Worm (Caenorhabditis elegans) whole organism, young adult: Measurements from ENCODE around the gene taf-11.3.

ENCODE experiments used
- B0019.2 ChIP-seq: fragments of 200-800 bp; sonication (Bioruptor generic); conservative IDR thresholded peaks from 2 replicates; pipeline ENCODE4 v1.3.6; 2022; ENCODE audit warnings: missing genetic modification reagents, missing genetic modification characterization, missing compliant biosample characterization
- B0035.1 ChIP-seq: sonication (generic microtip); optimal IDR thresholded peaks from 2 replicates; lab custom pipeline; 2016; ENCODE audit warnings: missing genetic modification characterization, mild to moderate bottlenecking, missing compliant biosample characterization, missing genotype, missing genetic modification reagents
- B0261.1 ChIP-seq: sonication (generic microtip); optimal IDR thresholded peaks from 2 replicates; lab custom pipeline; 2016; ENCODE audit warnings: mild to moderate bottlenecking, missing genetic modification characterization, moderate library complexity, missing compliant biosample characterization
- B0336.3 ChIP-seq: fragments of 200-800 bp; sonication (Bioruptor generic); IDR thresholded peaks from 2 replicates; pipeline ENCODE4 v1.3.6; 2022; ENCODE audit warnings: missing genetic modification characterization, missing compliant biosample characterization
- C06A6.2 ChIP-seq: fragments of 200-800 bp; sonication (Bioruptor generic); conservative IDR thresholded peaks from 2 replicates; pipeline ENCODE4 v1.3.6; 2022; ENCODE audit warnings: missing genetic modification characterization, missing compliant biosample characterization
- C17E4.6 ChIP-seq: fragments of 200-800 bp; sonication (Bioruptor generic); IDR thresholded peaks from 2 replicates; pipeline ENCODE4 v1.3.6; 2022; ENCODE audit warnings: missing genetic modification reagents, missing genetic modification characterization, missing compliant biosample characterization
- F33H1.4 ChIP-seq: fragments of 200-800 bp; sonication (Bioruptor generic); IDR thresholded peaks from 2 replicates; pipeline ENCODE4 v1.3.6; 2022; ENCODE audit warnings: missing genetic modification reagents, missing genetic modification characterization, missing compliant biosample characterization
- F39B2.1 ChIP-seq: fragments of 200-800 bp; sonication (Bioruptor generic); IDR thresholded peaks from 2 replicates; pipeline ENCODE4 v1.3.6; 2022; ENCODE audit warnings: missing genetic modification reagents, missing genetic modification characterization, missing compliant biosample characterization
- F49E8.2 ChIP-seq: sonication (generic microtip); optimal IDR thresholded peaks from 3 replicates; lab custom pipeline; 2017; ENCODE audit warnings: missing genetic modification characterization, mild to moderate bottlenecking, missing compliant biosample characterization, antibody characterized with exemption, moderate library complexity; ENCODE audit not compliant: insufficient read depth
- F55B11.4 ChIP-seq: sonication (generic microtip); optimal IDR thresholded peaks from 2 replicates; lab custom pipeline; 2016; ENCODE audit warnings: missing compliant biosample characterization, missing genetic modification characterization, borderline replicate concordance; ENCODE audit not compliant: insufficient read depth
- F57A8.1 ChIP-seq: fragments of 200-800 bp; sonication (Bioruptor generic); optimal IDR thresholded peaks from 2 replicates; lab custom pipeline; 2018; ENCODE audit warnings: mild to moderate bottlenecking, missing genetic modification characterization, moderate library complexity, missing compliant biosample characterization
- F57C9.4 ChIP-seq: sonication (generic microtip); optimal IDR thresholded peaks from 2 replicates; lab custom pipeline; 2017; ENCODE audit warnings: mild to moderate bottlenecking, missing genetic modification characterization, missing compliant biosample characterization
- Y79H2A.3 ChIP-seq: fragments of 200-800 bp; sonication (Bioruptor generic); conservative IDR thresholded peaks from 2 replicates; pipeline ENCODE4 v1.3.6; 2022; ENCODE audit warnings: missing genetic modification reagents, missing genetic modification characterization, missing compliant biosample characterization
- Y95B8A.8 ChIP-seq: fragments of 200-800 bp; sonication (Bioruptor generic); IDR thresholded peaks from 2 replicates; pipeline ENCODE4 v1.3.6; 2022; ENCODE audit warnings: missing genetic modification reagents, missing genetic modification characterization, missing compliant biosample characterization
- ZK185.1 ChIP-seq: sonication (generic microtip); optimal IDR thresholded peaks from 2 replicates; lab custom pipeline; 2016; ENCODE audit warnings: mild to moderate bottlenecking, missing genetic modification characterization, missing compliant biosample characterization; ENCODE audit not compliant: poor library complexity, severe bottlenecking
- ama-1 ChIP-seq, 3 experiments: fragments of 150-350 bp in 1 of 3; sonication (generic microtip) in 2 of 3; optimal IDR thresholded peaks; 2 replicates each; lab custom pipeline; 2014 to 2018; ENCODE audit warnings: missing biosample characterization in 2 of 3, missing genetic modification characterization in 2 of 3, missing genetic modification reagents in 2 of 3
- attf-5 ChIP-seq: fragments of 200-800 bp; sonication (Bioruptor generic); optimal IDR thresholded peaks from 2 replicates; lab custom pipeline; 2018; ENCODE audit warnings: mild to moderate bottlenecking, missing genetic modification characterization, missing compliant biosample characterization
- ceh-40 ChIP-seq: fragments of 200-800 bp; sonication (Bioruptor generic); IDR thresholded peaks from 2 replicates; pipeline ENCODE4 v1.3.6; 2022; ENCODE audit warnings: missing genetic modification characterization, missing compliant biosample characterization
- ceh-58 ChIP-seq: fragments of 200-800 bp; sonication (Bioruptor generic); IDR thresholded peaks from 2 replicates; pipeline ENCODE4 v1.3.6; 2022; ENCODE audit warnings: missing genetic modification characterization, missing compliant biosample characterization
- ceh-79 ChIP-seq: sonication (generic microtip); optimal IDR thresholded peaks from 2 replicates; lab custom pipeline; 2017; ENCODE audit warnings: mild to moderate bottlenecking, missing genetic modification characterization, missing compliant biosample characterization
- dpl-1 ChIP-seq: fragments of 150-350 bp; optimal IDR thresholded peaks from 2 replicates; lab custom pipeline; 2014; ENCODE audit warnings: missing biosample characterization, missing genetic modification reagents, missing genetic modification characterization
- fkh-3 ChIP-seq: sonication (generic microtip); optimal IDR thresholded peaks from 2 replicates; lab custom pipeline; 2016; ENCODE audit warnings: mild to moderate bottlenecking, missing genetic modification characterization, missing compliant biosample characterization
- hlh-12 ChIP-seq: sonication (generic microtip); optimal IDR thresholded peaks from 2 replicates; lab custom pipeline; 2016; ENCODE audit warnings: missing genetic modification characterization, missing compliant biosample characterization
- lin-26 ChIP-seq: fragments of 200-800 bp; sonication (Bioruptor generic); IDR thresholded peaks from 2 replicates; pipeline ENCODE4 v1.3.6; 2022; ENCODE audit warnings: missing genetic modification reagents, missing genetic modification characterization, missing compliant biosample characterization
- lir-1 ChIP-seq: fragments of 200-800 bp; sonication (Bioruptor generic); conservative IDR thresholded peaks from 2 replicates; pipeline ENCODE4 v1.3.6; 2022; ENCODE audit warnings: missing genetic modification reagents, missing genetic modification characterization, missing compliant biosample characterization
- lsl-1 ChIP-seq: fragments of 200-800 bp; sonication (Bioruptor generic); optimal IDR thresholded peaks from 2 replicates; lab custom pipeline; 2018; ENCODE audit warnings: mild to moderate bottlenecking, missing genetic modification characterization, moderate library complexity, missing compliant biosample characterization
- lsy-27 ChIP-seq: sonication (generic microtip); optimal IDR thresholded peaks from 2 replicates; lab custom pipeline; 2017; ENCODE audit warnings: missing genetic modification characterization, mild to moderate bottlenecking, missing compliant biosample characterization, antibody characterized with exemption, missing genotype, borderline replicate concordance; ENCODE audit not compliant: insufficient read depth
- mcd-1 ChIP-seq: fragments of 200-800 bp; sonication (Bioruptor generic); IDR thresholded peaks from 2 replicates; pipeline ENCODE4 v1.3.6; 2022; ENCODE audit warnings: missing genetic modification reagents, missing genetic modification characterization, missing compliant biosample characterization
- mel-28 ChIP-seq: sonication (generic microtip); optimal IDR thresholded peaks from 2 replicates; lab custom pipeline; 2016; ENCODE audit warnings: borderline replicate concordance, mild to moderate bottlenecking, missing genetic modification characterization, missing compliant biosample characterization
- mes-4 ChIP-seq: sonication (generic microtip); optimal IDR thresholded peaks from 2 replicates; lab custom pipeline; 2016; ENCODE audit warnings: missing genotype, missing genetic modification characterization, missing compliant biosample characterization
- nfya-2 ChIP-seq: fragments of 200-800 bp; sonication (Bioruptor generic); IDR thresholded peaks from 2 replicates; pipeline ENCODE4 v1.3.6; 2022; ENCODE audit warnings: missing genetic modification reagents, missing genetic modification characterization, missing compliant biosample characterization
- nhr-80 ChIP-seq: sonication (generic microtip); optimal IDR thresholded peaks from 2 replicates; lab custom pipeline; 2016; ENCODE audit warnings: missing genetic modification characterization, missing compliant biosample characterization
- pha-4 ChIP-seq: fragments of 150-350 bp; sonication (generic microtip); optimal IDR thresholded peaks from 2 replicates; lab custom pipeline; 2014; ENCODE audit warnings: missing biosample characterization, missing genetic modification reagents, missing genetic modification characterization
- rec-8 ChIP-seq, 2 experiments: sonication (generic microtip); optimal IDR thresholded peaks; 2 replicates each; lab custom pipeline; 2016; ENCODE audit warnings: mild to moderate bottlenecking in 2 of 2, missing genetic modification characterization in 2 of 2, missing genetic modification reagents in 2 of 2, missing genotype in 2 of 2, missing biosample characterization in 1 of 2, missing compliant biosample characterization in 1 of 2, moderate library complexity in 1 of 2
- rpc-1 ChIP-seq, 2 experiments: fragments of 150-350 bp in 1 of 2; sonication (generic microtip) in 1 of 2; optimal IDR thresholded peaks; 2 replicates each; lab custom pipeline; 2014 to 2018; ENCODE audit warnings: missing biosample characterization in 1 of 2, missing genetic modification characterization in 1 of 2, missing genetic modification reagents in 1 of 2, missing genotype in 1 of 2
- sea-2 ChIP-seq: fragments of 200-800 bp; sonication (Bioruptor generic); IDR thresholded peaks from 2 replicates; pipeline ENCODE4 v1.3.6; 2022; ENCODE audit warnings: missing genetic modification characterization, missing compliant biosample characterization
- snpc-1.1 ChIP-seq: sonication (generic microtip); optimal IDR thresholded peaks from 2 replicates; lab custom pipeline; 2017; ENCODE audit warnings: missing genetic modification characterization, mild to moderate bottlenecking, missing compliant biosample characterization, antibody characterized with exemption, moderate library complexity, missing genotype, missing genetic modification reagents; ENCODE audit not compliant: insufficient read depth
- snpc-3.4 ChIP-seq: sonication (generic microtip); optimal IDR thresholded peaks from 2 replicates; lab custom pipeline; 2017; ENCODE audit warnings: missing genetic modification characterization, mild to moderate bottlenecking, missing compliant biosample characterization, antibody characterized with exemption, moderate library complexity, missing genotype, missing genetic modification reagents
- snpc-4 ChIP-seq, 5 experiments: fragments of 150-350 bp in 1 of 5; sonication (generic microtip) in 4 of 5; optimal IDR thresholded peaks; 2 replicates each; lab custom pipeline; 2014 to 2018; ENCODE audit warnings: missing genetic modification characterization in 5 of 5, missing biosample characterization in 3 of 5, antibody characterized with exemption in 2 of 5, mild to moderate bottlenecking in 2 of 5, missing compliant biosample characterization in 2 of 5, missing genotype in 2 of 5, moderate library complexity in 2 of 5, missing genetic modification reagents in 1 of 5
- sptf-2 ChIP-seq: fragments of 200-800 bp; sonication (Bioruptor generic); optimal IDR thresholded peaks from 2 replicates; lab custom pipeline; 2018; ENCODE audit warnings: mild to moderate bottlenecking, missing genetic modification characterization, missing compliant biosample characterization
- tlf-1 ChIP-seq: fragments of 200-800 bp; sonication (Bioruptor generic); optimal IDR thresholded peaks from 2 replicates; lab custom pipeline; 2018; ENCODE audit warnings: mild to moderate bottlenecking, missing genetic modification characterization, missing compliant biosample characterization
- zim-3 ChIP-seq: sonication (generic microtip); optimal IDR thresholded peaks from 2 replicates; lab custom pipeline; 2017; ENCODE audit warnings: mild to moderate bottlenecking, missing genetic modification characterization, moderate library complexity, missing compliant biosample characterization
- ztf-18 ChIP-seq: sonication (generic microtip); optimal IDR thresholded peaks from 2 replicates; lab custom pipeline; 2016; ENCODE audit warnings: missing genotype, mild to moderate bottlenecking, missing genetic modification characterization, missing compliant biosample characterization
- ztf-3 ChIP-seq: fragments of 200-800 bp; sonication (Bioruptor generic); optimal IDR thresholded peaks from 2 replicates; lab custom pipeline; 2018; ENCODE audit warnings: mild to moderate bottlenecking, missing genetic modification characterization, missing compliant biosample characterization
- ztf-6 ChIP-seq: fragments of 200-800 bp; sonication (Bioruptor generic); IDR thresholded peaks from 2 replicates; pipeline ENCODE4 v1.3.6; 2022; ENCODE audit warnings: missing genetic modification reagents, missing genetic modification characterization, missing compliant biosample characterization

Gene taf-11.3

ce11 chrIII:10461164-10461546 is 43.9 kb downstream of the taf-11.3 start, which contains the start of gene atx-2 (continued):
- TF ChIP-seq F33H1.4 (GFP tag; lab: Robert Waterston, UW) (peak; percentile 71), ama-1 (optimal IDR thresholded peaks at IDR 0.05; lab: Kevin White, UChicago) (no peak), ama-1 (GFP tag; optimal IDR thresholded peaks at IDR 0.05; lab: Kevin White, UChicago) (peak in 1 of 2 experiments; percentile 27), lsy-27 (tag; lab: Kevin White, UChicago) (no peak), ceh-40 (GFP tag; lab: Robert Waterston, UW) (peak; percentile 54; the same call in 1 of the 2 replicates), C06A6.2 (GFP tag; lab: Robert Waterston, UW) (peak; percentile 94), pha-4 (tag; lab: Kevin White, UChicago) (no peak), dpl-1 (GFP tag; lab: Kevin White, UChicago) (peak; percentile 35), attf-5 (GFP tag; lab: Kevin White, UChicago) (peak; percentile 99), sea-2 (GFP tag; lab: Robert Waterston, UW) (0 out of 2 replicates have a peak, but pooled peaks have one; percentile 70), nfya-2 (no peak), ceh-58 (GFP tag; lab: Robert Waterston, UW) (0 out of 2 replicates have a peak, but pooled peaks have one; percentile 64), snpc-1.1 (tag; lab: Kevin White, UChicago) (peak; percentile 71), B0261.1 (no peak), ztf-6 (GFP tag; lab: Robert Waterston, UW) (0 out of 2 replicates have a peak, but pooled peaks have one; percentile 76), fkh-3 (tag; lab: Kevin White, UChicago) (no peak), Y95B8A.8 (peak; percentile 90), B0019.2 (GFP tag; lab: Robert Waterston, UW) (peak; percentile 50; the same call in 1 of the 2 replicates), ZK185.1 (peak; percentile 96), sptf-2 (GFP tag; lab: Kevin White, UChicago) (peak; percentile 88), B0035.1 (peak; percentile 67), ceh-79 (tag; lab: Kevin White, UChicago) (peak; percentile 4), hlh-12 (tag; lab: Kevin White, UChicago) (peak; percentile 15), F49E8.2 (tag; lab: Kevin White, UChicago) (peak; percentile 86), mcd-1 (GFP tag; lab: Robert Waterston, UW) (peak; percentile 96), nhr-80 (tag; lab: Kevin White, UChicago) (peak; percentile 67), lir-1 (peak; percentile 83), ztf-18 (tag; lab: Kevin White, UChicago) (peak; percentile 72), F57A8.1 (GFP tag; lab: Kevin White, UChicago) (no peak), mes-4 (tag; lab: Kevin White, UChicago) (no peak), snpc-3.4 (tag; lab: Kevin White, UChicago) (peak; percentile 76), snpc-4 (GFP tag; optimal IDR thresholded peaks at IDR 0.05; lab: Kevin White, UChicago) (peak; percentile 69), snpc-4 (tag; optimal IDR thresholded peaks at IDR 0.05; lab: Kevin White, UChicago) (peak; percentile 6 to 84 (median 62)), C17E4.6 (GFP tag; lab: Robert Waterston, UW) (peak; percentile 84), tlf-1 (GFP tag; lab: Kevin White, UChicago) (peak; percentile 82), rpc-1 (optimal IDR thresholded peaks at IDR 0.05; lab: Kevin White, UChicago) (peak; percentile 57), rpc-1 (tag; optimal IDR thresholded peaks at IDR 0.05; lab: Kevin White, UChicago) (no peak), rec-8 (tag; optimal IDR thresholded peaks at IDR 0.05; lab: Kevin White, UChicago) (peak; percentile 76 to 94), F57C9.4 (tag; lab: Kevin White, UChicago) (no peak), lsl-1 (GFP tag; lab: Kevin White, UChicago) (peak; percentile 76), ztf-3 (GFP tag; lab: Kevin White, UChicago) (no peak), F39B2.1 (GFP tag; lab: Robert Waterston, UW) (0 out of 2 replicates have a peak, but pooled peaks have one; percentile 48), Y79H2A.3 (GFP tag; lab: Robert Waterston, UW) (peak; percentile 93), F55B11.4 (tag; lab: Kevin White, UChicago) (no peak), lin-26 (GFP tag; lab: Robert Waterston, UW) (peak; percentile 88), mel-28 (tag; lab: Kevin White, UChicago) (peak; percentile 76), zim-3 (tag; lab: Kevin White, UChicago) (peak; percentile 93), B0336.3 (GFP tag; lab: Robert Waterston, UW) (peak; percentile 86)
